Worm (Caenorhabditis elegans): ENCODE data around the gene sra-33.

ce11 chrII:4562503-4563000 is 25.5 kb upstream of the sra-33 start, which contains the start of gene dao-2:
- TF ChIP-seq R02D3.7 (tag; optimal IDR thresholded peaks at IDR 0.05): no peak
- no peak for TF ChIP-seq unc-39 (tag; optimal IDR thresholded peaks at IDR 0.05)
- no peak for TF ChIP-seq aly-2 (tag; optimal IDR thresholded peaks at IDR 0.05)
- TF ChIP-seq nhr-77 (tag; optimal IDR thresholded peaks at IDR 0.05): no peak
- no peak for TF ChIP-seq zag-1 (tag; optimal IDR thresholded peaks at IDR 0.05)
- TF ChIP-seq nhr-237 (tag; optimal IDR thresholded peaks at IDR 0.05): no peak
- TF ChIP-seq ceh-82 (tag; optimal IDR thresholded peaks at IDR 0.05): no peak
- TF ChIP-seq skn-1 (tag; optimal IDR thresholded peaks at IDR 0.05): no peak
- no peak for TF ChIP-seq elt-1 (tag; optimal IDR thresholded peaks at IDR 0.05)
- TF ChIP-seq lin-39 (tag; optimal IDR thresholded peaks at IDR 0.05): no peak
- no peak for TF ChIP-seq ztf-11 (tag; optimal IDR thresholded peaks at IDR 0.05)

All from whole organism, L2 larva.